Worm (Caenorhabditis elegans) whole organism, L3 larva: Measurements from ENCODE around the gene F55D1.1.

Experiments
- R02D3.7 ChIP-seq: fragments of 150-350 bp; optimal IDR thresholded peaks from 2 replicates; lab custom pipeline; 2014; ENCODE audit warnings: missing biosample characterization, missing genetic modification characterization
- ZK546.5 ChIP-seq: sonication (generic microtip); optimal IDR thresholded peaks from 2 replicates; lab custom pipeline; 2017; ENCODE audit warnings: missing biosample characterization, missing genetic modification characterization
- aly-2 ChIP-seq: fragments of 150-350 bp; optimal IDR thresholded peaks from 2 replicates; lab custom pipeline; 2014; ENCODE audit warnings: missing biosample characterization, missing genetic modification characterization
- ceh-16 ChIP-seq: sonication (generic microtip); optimal IDR thresholded peaks from 2 replicates; lab custom pipeline; 2017; ENCODE audit warnings: missing biosample characterization, missing genetic modification characterization
- ceh-82 ChIP-seq: fragments of 150-350 bp; optimal IDR thresholded peaks from 2 replicates; lab custom pipeline; 2014; ENCODE audit warnings: missing biosample characterization, missing genetic modification characterization
- daf-12 ChIP-seq: fragments of 150-350 bp; optimal IDR thresholded peaks from 2 replicates; lab custom pipeline; 2014; ENCODE audit warnings: missing biosample characterization, missing genetic modification reagents, missing genetic modification characterization
- egl-5 ChIP-seq: fragments of 150-350 bp; optimal IDR thresholded peaks from 2 replicates; lab custom pipeline; 2017; ENCODE audit warnings: missing biosample characterization, missing genetic modification reagents, missing genetic modification characterization, inconsistent platforms
- elt-1 ChIP-seq: fragments of 150-350 bp; optimal IDR thresholded peaks from 2 replicates; lab custom pipeline; 2014; ENCODE audit warnings: missing biosample characterization, missing genetic modification characterization
- elt-2 ChIP-seq: sonication (generic microtip); optimal IDR thresholded peaks from 2 replicates; lab custom pipeline; 2016; ENCODE audit warnings: missing genetic modification reagents, mild to moderate bottlenecking, missing genetic modification characterization, missing compliant biosample characterization
- elt-3 ChIP-seq, 3 experiments: fragments of 150-350 bp in 1 of 3; sonication (generic microtip) in 2 of 3; optimal IDR thresholded peaks; 2 replicates in 2 of 3; 4 replicates in 1 of 3; lab custom pipeline; 2014 to 2017; ENCODE audit warnings: missing biosample characterization in 3 of 3, missing genetic modification characterization in 3 of 3
- fos-1 ChIP-seq: fragments of 150-350 bp; optimal IDR thresholded peaks from 2 replicates; lab custom pipeline; 2014; ENCODE audit warnings: missing biosample characterization, missing genetic modification characterization
- hmg-11 ChIP-seq: sonication (generic microtip); optimal IDR thresholded peaks from 2 replicates; lab custom pipeline; 2016; ENCODE audit warnings: missing genetic modification characterization, missing compliant biosample characterization
- jun-1 ChIP-seq: fragments of 150-350 bp; optimal IDR thresholded peaks from 2 replicates; lab custom pipeline; 2014; ENCODE audit warnings: missing biosample characterization, missing genetic modification reagents, missing genetic modification characterization
- lin-15B ChIP-seq: fragments of 150-350 bp; optimal IDR thresholded peaks from 2 replicates; lab custom pipeline; 2014; ENCODE audit warnings: missing biosample characterization, missing genetic modification characterization
- lin-39 ChIP-seq: fragments of 150-350 bp; optimal IDR thresholded peaks from 2 replicates; lab custom pipeline; 2018; ENCODE audit warnings: missing biosample characterization, missing genetic modification reagents, missing genetic modification characterization
- lsy-12 ChIP-seq: sonication (generic microtip); optimal IDR thresholded peaks from 2 replicates; lab custom pipeline; 2016; ENCODE audit warnings: mild to moderate bottlenecking, missing genetic modification characterization, missing compliant biosample characterization
- mdl-1 ChIP-seq: fragments of 150-350 bp; optimal IDR thresholded peaks from 2 replicates; lab custom pipeline; 2014; ENCODE audit warnings: missing biosample characterization, missing genetic modification characterization
- nfya-1 ChIP-seq: sonication (generic microtip); optimal IDR thresholded peaks from 2 replicates; lab custom pipeline; 2017; ENCODE audit warnings: missing genetic modification characterization, mild to moderate bottlenecking, missing compliant biosample characterization, antibody characterized with exemption, moderate library complexity; ENCODE audit not compliant: insufficient read depth
- nhr-11 ChIP-seq: fragments of 150-350 bp; optimal IDR thresholded peaks from 2 replicates; lab custom pipeline; 2014; ENCODE audit warnings: missing biosample characterization, missing genetic modification characterization
- nhr-12 ChIP-seq: fragments of 150-350 bp; optimal IDR thresholded peaks from 2 replicates; lab custom pipeline; 2014; ENCODE audit warnings: missing biosample characterization, missing genetic modification characterization
- nhr-23 ChIP-seq: fragments of 150-350 bp; optimal IDR thresholded peaks from 2 replicates; lab custom pipeline; 2014; ENCODE audit warnings: missing biosample characterization, missing genetic modification reagents, missing genetic modification characterization
- nhr-237 ChIP-seq: fragments of 150-350 bp; optimal IDR thresholded peaks from 2 replicates; lab custom pipeline; 2014; ENCODE audit warnings: missing biosample characterization, missing genetic modification characterization
- nhr-25 ChIP-seq: sonication (generic microtip); optimal IDR thresholded peaks from 2 replicates; lab custom pipeline; 2017; ENCODE audit warnings: missing biosample characterization, missing genetic modification characterization
- nhr-28 ChIP-seq: fragments of 150-350 bp; optimal IDR thresholded peaks from 2 replicates; lab custom pipeline; 2014; ENCODE audit warnings: missing biosample characterization, missing genetic modification characterization
- nhr-43 ChIP-seq: sonication (generic microtip); optimal IDR thresholded peaks from 2 replicates; lab custom pipeline; 2016; ENCODE audit warnings: mild to moderate bottlenecking, missing genetic modification characterization, missing compliant biosample characterization; ENCODE audit not compliant: poor library complexity, severe bottlenecking
- nhr-76 ChIP-seq: fragments of 150-350 bp; sonication (generic microtip); optimal IDR thresholded peaks from 5 replicates; lab custom pipeline; 2014; ENCODE audit warnings: missing biosample characterization, missing genetic modification characterization
- pqm-1 ChIP-seq: fragments of 150-350 bp; optimal IDR thresholded peaks from 2 replicates; lab custom pipeline; 2017; ENCODE audit warnings: missing biosample characterization, missing genetic modification characterization, inconsistent platforms
- skn-1 ChIP-seq: fragments of 150-350 bp; optimal IDR thresholded peaks from 2 replicates; lab custom pipeline; 2014; ENCODE audit warnings: missing biosample characterization, missing genetic modification characterization
- snpc-4 ChIP-seq: fragments of 150-350 bp; optimal IDR thresholded peaks from 2 replicates; lab custom pipeline; 2014; ENCODE audit warnings: missing biosample characterization, missing genetic modification characterization
- tbx-2 ChIP-seq: sonication (generic microtip); optimal IDR thresholded peaks from 2 replicates; lab custom pipeline; 2016; ENCODE audit warnings: mild to moderate bottlenecking, missing genetic modification characterization, missing compliant biosample characterization
- unc-39 ChIP-seq: sonication (generic microtip); optimal IDR thresholded peaks from 4 replicates; lab custom pipeline; 2017; ENCODE audit warnings: missing biosample characterization, missing genetic modification characterization
- unc-62 ChIP-seq: fragments of 150-350 bp; sonication (generic microtip); optimal IDR thresholded peaks from 4 replicates; lab custom pipeline; 2014; ENCODE audit warnings: missing biosample characterization, missing genetic modification reagents, missing genetic modification characterization
- zag-1 ChIP-seq: fragments of 150-350 bp; optimal IDR thresholded peaks from 2 replicates; lab custom pipeline; 2014; ENCODE audit warnings: missing biosample characterization, missing genetic modification characterization
- ztf-4 ChIP-seq: fragments of 150-350 bp; optimal IDR thresholded peaks from 2 replicates; lab custom pipeline; 2014; ENCODE audit warnings: missing biosample characterization, missing genetic modification characterization

The F55D1.1 gene

DNA sequence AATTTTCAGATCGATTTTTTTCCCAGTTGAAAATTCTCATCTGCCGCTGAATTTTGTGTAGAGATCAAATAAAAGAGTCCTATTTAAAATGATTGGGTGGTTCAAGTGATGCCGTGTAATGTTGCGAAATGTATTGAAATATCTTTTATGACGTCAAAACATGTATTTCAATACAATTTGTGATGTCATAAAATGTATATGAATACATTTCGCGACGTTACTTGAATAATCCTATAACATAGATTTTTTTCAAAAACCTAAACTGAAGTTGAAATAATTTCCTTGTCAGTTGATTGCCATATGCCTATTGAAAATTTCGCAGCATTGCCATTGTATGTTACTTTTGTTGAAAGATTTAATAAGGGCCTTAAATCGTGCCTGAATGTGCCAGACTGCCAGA lies at the start of gene F55D1.1:
F55D1.1 (plus strand) TSS at position 301 of the 400 bp plus-strand sequence.
- no peak for TF ChIP-seq aly-2 (tag; lab: Kevin White, UChicago)
- TF ChIP-seq lin-15B (tag; lab: Kevin White, UChicago) = no peak
- TF ChIP-seq zag-1 (tag; lab: Kevin White, UChicago) = no peak
- TF ChIP-seq nhr-23 = no peak
- no peak for TF ChIP-seq nhr-28
- no peak for TF ChIP-seq R02D3.7 (tag; lab: Kevin White, UChicago)
- TF ChIP-seq elt-2 (tag; lab: Kevin White, UChicago) = no peak
- TF ChIP-seq elt-1 (tag; lab: Kevin White, UChicago) = no peak
- no peak for TF ChIP-seq snpc-4

- no peak for TF ChIP-seq R02D3.7 (tag; lab: Kevin White, UChicago)
- no peak for TF ChIP-seq lin-39 (tag; lab: Kevin White, UChicago)
- no peak for TF ChIP-seq lin-15B (tag; lab: Kevin White, UChicago)
- no peak for TF ChIP-seq ceh-82 (tag; lab: Kevin White, UChicago)
- no peak for TF ChIP-seq daf-12 (tag; lab: Kevin White, UChicago)
- TF ChIP-seq elt-3 (tag; optimal IDR thresholded peaks at IDR 0.05; lab: Kevin White, UChicago) = no peak
- TF ChIP-seq ztf-4 (tag; lab: Kevin White, UChicago) = no peak
- no peak for TF ChIP-seq nhr-76 (tag; lab: Kevin White, UChicago)
- TF ChIP-seq nhr-11 (tag; lab: Kevin White, UChicago) = no peak
- no peak for TF ChIP-seq nhr-28
- no peak for TF ChIP-seq jun-1 (tag; lab: Kevin White, UChicago)
- TF ChIP-seq tbx-2 (tag; lab: Kevin White, UChicago) = no peak
- TF ChIP-seq unc-39 (tag; lab: Kevin White, UChicago) = no peak
- no peak for TF ChIP-seq nhr-25
These were observed 44.8 kb upstream of the F55D1.1 start, which contains the start of gene itm-2 for ce11 chrX:5444863-5445262. Gene itm-2, plus strand, starts transcription at chrX:5445163.

ce11 chrX:5447381-5447780 lies 42.3 kb upstream of the F55D1.1 start:
- TF ChIP-seq ztf-4 (tag; lab: Kevin White, UChicago) = no peak
- no peak for TF ChIP-seq nhr-43 (tag; lab: Kevin White, UChicago)
- TF ChIP-seq daf-12 (tag; lab: Kevin White, UChicago) = no peak
- TF ChIP-seq fos-1 (tag; lab: Kevin White, UChicago) = no peak
- no peak for TF ChIP-seq elt-3 (tag; optimal IDR thresholded peaks at IDR 0.05; lab: Kevin White, UChicago)

- TF ChIP-seq lsy-12 (tag; lab: Kevin White, UChicago) = no peak
- no peak for TF ChIP-seq lin-15B (tag; lab: Kevin White, UChicago)
- no peak for TF ChIP-seq nhr-23
- TF ChIP-seq ceh-16 (tag; lab: Kevin White, UChicago) = no peak
- TF ChIP-seq snpc-4 = no peak
- no peak for TF ChIP-seq nhr-237 (tag; lab: Kevin White, UChicago)
- no peak for TF ChIP-seq mdl-1
- no peak for TF ChIP-seq egl-5
- no peak for TF ChIP-seq hmg-11 (tag; lab: Kevin White, UChicago)
- TF ChIP-seq, all 47 proteins: peak for 0
These were observed 41.7 kb upstream of the F55D1.1 start, which contains the start of gene C25F6.8 for ce11 chrX:5447941-5448340. Gene C25F6.8, plus strand, starts transcription at chrX:5448241.

DNA sequence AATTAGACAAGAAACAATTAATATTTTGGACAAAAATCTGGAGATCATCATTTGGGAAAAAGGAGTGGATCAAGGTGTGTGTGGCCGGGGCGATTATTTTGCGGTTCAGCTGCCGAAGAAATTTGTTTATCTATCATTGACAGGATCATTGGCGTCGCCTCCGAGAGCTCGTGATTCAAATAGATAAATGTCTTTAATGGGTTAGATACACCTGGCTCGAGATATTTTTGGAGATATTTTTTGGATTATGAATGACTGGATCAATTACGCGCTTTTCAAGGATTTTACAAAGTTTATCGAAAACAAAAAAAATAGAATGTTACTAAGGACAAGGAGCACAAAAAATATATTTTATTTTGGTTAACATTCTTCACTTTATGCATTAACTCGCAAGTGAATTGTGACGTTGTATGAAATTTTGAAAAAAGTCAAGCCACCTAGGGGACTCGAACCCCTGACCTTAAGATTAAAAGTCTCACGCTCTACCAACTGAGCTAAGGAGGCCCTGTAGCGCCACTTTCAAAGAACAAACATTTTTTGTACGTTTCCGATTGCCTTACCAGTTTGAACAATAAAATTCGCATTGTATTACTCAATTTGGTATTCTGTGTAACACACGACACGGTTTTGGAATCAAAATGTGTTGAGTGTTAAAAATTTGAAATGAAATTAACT lies 38.7 kb upstream of the F55D1.1 start, which contains the start of gene C25F6.6:
C25F6.6 (minus strand) TSS at position 51 of the 675 bp plus-strand sequence.
- TF ChIP-seq pqm-1 (tag; lab: Kevin White, UChicago) = peak; percentile 11
- peak; percentile 32 for TF ChIP-seq elt-2 (tag; lab: Kevin White, UChicago)
- TF ChIP-seq nhr-23 = peak; percentile 11
- no peak for TF ChIP-seq nhr-12
- no peak for TF ChIP-seq zag-1 (tag; lab: Kevin White, UChicago)
- no peak for TF ChIP-seq snpc-4

- TF ChIP-seq ZK546.5 (tag; lab: Kevin White, UChicago) (no peak), nhr-28 (no peak), fos-1 (tag; lab: Kevin White, UChicago) (no peak), lin-39 (tag; lab: Kevin White, UChicago) (peak; percentile 32), unc-62 (GFP tag; lab: Kevin White, UChicago) (peak; percentile 18), ceh-82 (tag; lab: Kevin White, UChicago) (no peak), skn-1 (tag; lab: Kevin White, UChicago) (no peak), nhr-23 (no peak), nfya-1 (tag; lab: Kevin White, UChicago) (no peak)
- TF ChIP-seq, all 47 proteins: peak for 2
These were observed 37.9 kb upstream of the F55D1.1 start for ce11 chrX:5451706-5452105.
